Fruit fly (Drosophila melanogaster): Measurements from ENCODE around the gene Cyfip.

Cyfip gene

dm6 chr3R:15310695-15311094, 22.4 kb upstream of the Cyfip start:
- TF ChIP-seq dac (GFP tag; optimal IDR thresholded peaks at IDR 0.05) (no peak), CG8632 (GFP tag; optimal IDR thresholded peaks at IDR 0.05) (no peak), fd85E (GFP tag; optimal IDR thresholded peaks at IDR 0.05) (no peak), pdm3 (GFP tag; optimal IDR thresholded peaks at IDR 0.05) (no peak), CG3032 (tag; optimal IDR thresholded peaks at IDR 0.05) (no peak), CG1621 (tag; optimal IDR thresholded peaks at IDR 0.05) (no peak), Hr38 (GFP tag; optimal IDR thresholded peaks at IDR 0.05) (no peak), fd59A (GFP tag; optimal IDR thresholded peaks at IDR 0.05) (no peak), svp (GFP tag) (no peak), CG9139 (GFP tag; optimal IDR thresholded peaks at IDR 0.05) (no peak), CG6792 (GFP tag; optimal IDR thresholded peaks at IDR 0.05) (no peak), OdsH (GFP tag; optimal IDR thresholded peaks at IDR 0.05) (no peak), spab (GFP tag; optimal IDR thresholded peaks at IDR 0.05) (no peak), Eip78C (GFP tag) (no peak), achi (GFP tag; optimal IDR thresholded peaks at IDR 0.05) (no peak), vri (GFP tag; optimal IDR thresholded peaks at IDR 0.05) (no peak), Smox (GFP tag; optimal IDR thresholded peaks at IDR 0.05) (no peak), Hr4 (GFP tag; optimal IDR thresholded peaks at IDR 0.05) (no peak)

- TF ChIP-seq lz (GFP tag; optimal IDR thresholded peaks at IDR 0.05) (no peak), Hr38 (GFP tag; optimal IDR thresholded peaks at IDR 0.05) (no peak), Sox14 (GFP tag; optimal IDR thresholded peaks at IDR 0.05) (no peak), CG6792 (GFP tag; optimal IDR thresholded peaks at IDR 0.05) (no peak), OdsH (GFP tag; optimal IDR thresholded peaks at IDR 0.05) (no peak), CG16779 (tag; optimal IDR thresholded peaks at IDR 0.05) (no peak), dac (GFP tag; optimal IDR thresholded peaks at IDR 0.05) (no peak), CG3919 (GFP tag; optimal IDR thresholded peaks at IDR 0.05) (no peak), CG3032 (tag; optimal IDR thresholded peaks at IDR 0.05) (no peak), Ets96B (tag; optimal IDR thresholded peaks at IDR 0.05) (no peak), Blimp-1 (GFP tag; optimal IDR thresholded peaks at IDR 0.05) (no peak), CG7368 (GFP tag; optimal IDR thresholded peaks at IDR 0.05) (no peak), Sox15 (GFP tag; optimal IDR thresholded peaks at IDR 0.05) (no peak), eg (GFP tag; IDR thresholded peaks at IDR 0.05) (no peak)
Measured at dm6 chr3R:15313836-15314235, 19.2 kb upstream of the Cyfip start.

dm6 chr3R:15316326-15316725, 16.7 kb upstream of the Cyfip start, which contains the start of gene CG14866:
TSS of gene CG14866 (plus strand) at chr3R:15316471.
- TF ChIP-seq Blimp-1 (GFP tag; optimal IDR thresholded peaks at IDR 0.05), result peak; percentile 44
- TF ChIP-seq Eip78C (GFP tag), result peak; percentile 34
- TF ChIP-seq OdsH (GFP tag; optimal IDR thresholded peaks at IDR 0.05), result no peak

DNA sequence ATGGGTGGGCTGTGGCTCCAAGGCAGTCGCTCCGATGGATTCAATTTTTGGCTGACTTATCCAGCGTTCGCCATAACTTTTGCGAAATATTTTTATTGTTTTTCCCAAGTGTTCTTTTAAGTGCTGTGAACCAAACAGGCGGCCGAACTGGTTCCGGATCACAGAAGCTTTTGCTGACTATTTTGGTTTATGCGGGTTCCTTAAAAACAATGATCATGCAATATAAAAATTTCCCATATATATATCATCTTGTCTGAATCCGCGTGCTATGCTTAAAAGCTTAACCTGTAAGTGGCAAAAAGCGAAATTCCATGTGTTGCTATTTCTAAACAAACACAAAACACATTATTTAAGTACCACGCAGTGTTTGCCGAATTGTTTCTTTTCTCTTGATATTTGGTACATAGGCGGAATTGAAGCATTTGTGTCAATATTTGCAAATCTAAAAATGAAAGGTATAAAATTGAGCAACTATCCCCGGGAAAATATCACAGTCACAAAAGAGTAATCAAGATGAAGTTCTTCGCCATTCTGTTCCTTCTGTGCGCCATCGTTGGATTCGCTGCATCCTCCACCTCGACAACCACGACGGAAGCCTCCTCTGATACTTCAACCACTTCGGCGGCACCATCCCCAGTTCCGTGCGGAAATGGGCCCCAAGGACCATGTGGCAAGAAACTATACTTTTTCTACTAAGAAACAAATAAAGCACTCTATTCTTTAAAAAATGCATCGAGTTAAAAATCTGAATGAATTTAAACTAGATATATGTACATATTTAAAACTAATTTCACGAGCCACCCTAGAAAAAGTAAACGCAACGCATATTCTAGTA, 12.9 kb upstream of the Cyfip start, which contains the start of the genes CG6276 and CG44040:
Gene CG6276, minus strand, starts transcription at position 158 of the 835 bp plus-strand sequence.
Gene CG44040, plus strand, starts transcription at position 467 of the 835 bp plus-strand sequence.
- TF ChIP-seq Hr4 (GFP tag; optimal IDR thresholded peaks at IDR 0.05), result peak; percentile 50
- peak; percentile 59 for TF ChIP-seq OdsH (GFP tag; optimal IDR thresholded peaks at IDR 0.05)
- TF ChIP-seq salr (GFP tag; optimal IDR thresholded peaks at IDR 0.05), result peak; percentile 40 to 64
- TF ChIP-seq CG6808 (GFP tag; optimal IDR thresholded peaks at IDR 0.05), result peak; percentile 50
- TF ChIP-seq CG31627 (GFP tag; optimal IDR thresholded peaks at IDR 0.05), result peak; percentile 57
- no peak for TF ChIP-seq Hr38 (GFP tag; optimal IDR thresholded peaks at IDR 0.05)
- peak; percentile 37; the same call in 1 of the 3 replicates for TF ChIP-seq CG8119 (GFP tag; IDR thresholded peaks at IDR 0.05)
- TF ChIP-seq CG1621 (tag; optimal IDR thresholded peaks at IDR 0.05), result peak; percentile 26
- peak; percentile 24 for TF ChIP-seq CG7368 (GFP tag; optimal IDR thresholded peaks at IDR 0.05)
- 0 out of 2 replicates have a peak, but pooled peaks have one; percentile 24 for TF ChIP-seq CG15336 (GFP tag; IDR thresholded peaks at IDR 0.05)
- TF ChIP-seq Sox102F (GFP tag; optimal IDR thresholded peaks at IDR 0.05), result no peak
- peak; percentile 16 for TF ChIP-seq CG11902 (GFP tag; optimal IDR thresholded peaks at IDR 0.05)
- peak; percentile 2 for TF ChIP-seq Lpt (GFP tag; optimal IDR thresholded peaks at IDR 0.05)
- TF ChIP-seq achi (GFP tag; optimal IDR thresholded peaks at IDR 0.05), result peak; percentile 48
- peak; percentile 16 for TF ChIP-seq CG11762 (GFP tag; optimal IDR thresholded peaks at IDR 0.05; ENCODE audit: insufficient read depth)
- peak; percentile 76 for TF ChIP-seq esn (GFP tag; optimal IDR thresholded peaks at IDR 0.05)
- TF ChIP-seq CG16779 (tag; optimal IDR thresholded peaks at IDR 0.05), result no peak
- peak; percentile 37 for TF ChIP-seq cyc (GFP tag; optimal IDR thresholded peaks at IDR 0.05)
- peak; percentile 50 for TF ChIP-seq CG10669 (GFP tag; optimal IDR thresholded peaks at IDR 0.05)
- TF ChIP-seq CG34406 (GFP tag; optimal IDR thresholded peaks at IDR 0.05), result peak; percentile 19
- peak; percentile 40 for TF ChIP-seq CG8632 (GFP tag; optimal IDR thresholded peaks at IDR 0.05)
- TF ChIP-seq Sox14 (GFP tag; optimal IDR thresholded peaks at IDR 0.05), result peak; percentile 61
- peak; percentile 7 for TF ChIP-seq Blimp-1 (GFP tag; optimal IDR thresholded peaks at IDR 0.05)
- TF ChIP-seq CG11294 (GFP tag; IDR thresholded peaks at IDR 0.05), result peak; percentile 10; the same call in 1 of the 2 replicates
- no peak for TF ChIP-seq Smox (GFP tag; optimal IDR thresholded peaks at IDR 0.05)
- no peak for TF ChIP-seq CG8319 (GFP tag; optimal IDR thresholded peaks at IDR 0.05)
